Fruit fly (Drosophila melanogaster): Measurements from ENCODE around the gene Sfp24Ba.
A peak's percentile ranks its signal among the peaks of the same experiment; 100 is the strongest.

The Sfp24Ba gene

dm6 chr2L:3711665-3712064, 43.3 kb upstream of the Sfp24Ba start, which contains the start of gene cutlet (continued):
- TF ChIP-seq CG17361 (GFP tag; IDR thresholded peaks at IDR 0.05) = 0 out of 3 replicates have a peak, but pooled peaks have one; percentile 8
- no peak for TF ChIP-seq sim (GFP tag; IDR thresholded peaks at IDR 0.05)
- no peak for TF ChIP-seq corto (GFP tag; optimal IDR thresholded peaks at IDR 0.05)
- no peak for TF ChIP-seq CG31441 (GFP tag; IDR thresholded peaks at IDR 0.05)
- TF ChIP-seq gfzf (GFP tag; optimal IDR thresholded peaks at IDR 0.05) = peak; percentile 25
- peak; percentile 86 for TF ChIP-seq E2f1 (GFP tag; IDR thresholded peaks at IDR 0.05)
- TF ChIP-seq stc (GFP tag; IDR thresholded peaks at IDR 0.05) = no peak
- no peak for TF ChIP-seq CG1647 (GFP tag; optimal IDR thresholded peaks at IDR 0.05)
- no peak for TF ChIP-seq tx (GFP tag; optimal IDR thresholded peaks at IDR 0.05)
- no peak for TF ChIP-seq pfk (GFP tag; optimal IDR thresholded peaks at IDR 0.05)
- TF ChIP-seq phol (tag; optimal IDR thresholded peaks at IDR 0.05) = peak; percentile 99
- TF ChIP-seq Ptx1 (GFP tag; IDR thresholded peaks at IDR 0.05) = no peak
- TF ChIP-seq h (optimal IDR thresholded peaks at IDR 0.05) = no peak
- TF ChIP-seq cg (GFP tag; optimal IDR thresholded peaks at IDR 0.05) = no peak
- TF ChIP-seq sens (GFP tag) = peak; percentile 63
- TF ChIP-seq CG6272 (GFP tag; IDR thresholded peaks at IDR 0.05) = no peak
- TF ChIP-seq pnt (GFP tag; optimal IDR thresholded peaks at IDR 0.05) = no peak
- no peak for TF ChIP-seq repo (GFP tag; optimal IDR thresholded peaks at IDR 0.05)
- no peak for TF ChIP-seq p53 (GFP tag; optimal IDR thresholded peaks at IDR 0.05)
- TF ChIP-seq zen (tag; optimal IDR thresholded peaks at IDR 0.05) = no peak
- no peak for TF ChIP-seq CG4360 (GFP tag; IDR thresholded peaks at IDR 0.05)
- TF ChIP-seq Oli (tag; optimal IDR thresholded peaks at IDR 0.05) = no peak
- no peak for TF ChIP-seq CG13624 (GFP tag; optimal IDR thresholded peaks at IDR 0.05)
- no peak for TF ChIP-seq gem (tag; optimal IDR thresholded peaks at IDR 0.05)
- no peak for TF ChIP-seq CG9932 (GFP tag; IDR thresholded peaks at IDR 0.05)
- no peak for TF ChIP-seq Asciz (GFP tag; optimal IDR thresholded peaks at IDR 0.05)
- TF ChIP-seq CG7963 (GFP tag; IDR thresholded peaks at IDR 0.05; ENCODE audit: partially characterized antibody) = no peak
- TF ChIP-seq usp (GFP tag; optimal IDR thresholded peaks at IDR 0.05) = no peak
- no peak for TF ChIP-seq z (GFP tag; IDR thresholded peaks at IDR 0.05)
- no peak for TF ChIP-seq CG11247 (GFP tag; IDR thresholded peaks at IDR 0.05)
- TF ChIP-seq CG31388 (GFP tag; optimal IDR thresholded peaks at IDR 0.05) = no peak
- TF ChIP-seq Hr3 (GFP tag; optimal IDR thresholded peaks at IDR 0.05) = no peak
- TF ChIP-seq H2.0 (GFP tag; IDR thresholded peaks at IDR 0.05) = no peak
- no peak for TF ChIP-seq cato (GFP tag; optimal IDR thresholded peaks at IDR 0.05; ENCODE audit: borderline replicate concordance)
- TF ChIP-seq CG3281 (GFP tag; optimal IDR thresholded peaks at IDR 0.05) = no peak
- no peak for TF ChIP-seq exex (tag; optimal IDR thresholded peaks at IDR 0.05)
- TF ChIP-seq odd (GFP tag; optimal IDR thresholded peaks at IDR 0.05) = no peak
- no peak for TF ChIP-seq CkIIα-i1 (GFP tag; IDR thresholded peaks at IDR 0.05)
- TF ChIP-seq Mad (GFP tag; optimal IDR thresholded peaks at IDR 0.05) = no peak
- TF ChIP-seq Max (GFP tag; optimal IDR thresholded peaks at IDR 0.05) = no peak
- no peak for TF ChIP-seq CG4424 (GFP tag; optimal IDR thresholded peaks at IDR 0.05)
- no peak for TF ChIP-seq nerfin-1 (tag; optimal IDR thresholded peaks at IDR 0.05)
- peak; percentile 44 for TF ChIP-seq Sox100B (GFP tag; optimal IDR thresholded peaks at IDR 0.05)
- no peak for TF ChIP-seq CG14965 (GFP tag; optimal IDR thresholded peaks at IDR 0.05; ENCODE audit: borderline replicate concordance)
- no peak for TF ChIP-seq zf30C (GFP tag; optimal IDR thresholded peaks at IDR 0.05)
- no peak for TF ChIP-seq wek (GFP tag; optimal IDR thresholded peaks at IDR 0.05)
- no peak for TF ChIP-seq ci (GFP tag; IDR thresholded peaks at IDR 0.05)
- TF ChIP-seq sd (tag; optimal IDR thresholded peaks at IDR 0.05) = peak; percentile 74
- TF ChIP-seq Stat92E (GFP tag; optimal IDR thresholded peaks at IDR 0.05) = no peak
- TF ChIP-seq tll (GFP tag; optimal IDR thresholded peaks at IDR 0.05) = no peak
- no peak for TF ChIP-seq CG1233 (GFP tag; optimal IDR thresholded peaks at IDR 0.05)
- TF ChIP-seq CG42726 (GFP tag; IDR thresholded peaks at IDR 0.05; ENCODE audit: partially characterized antibody) = no peak
